Fruit fly (Drosophila melanogaster): ENCODE measurements around the gene CG14609.

The CG14609 gene

DNA sequence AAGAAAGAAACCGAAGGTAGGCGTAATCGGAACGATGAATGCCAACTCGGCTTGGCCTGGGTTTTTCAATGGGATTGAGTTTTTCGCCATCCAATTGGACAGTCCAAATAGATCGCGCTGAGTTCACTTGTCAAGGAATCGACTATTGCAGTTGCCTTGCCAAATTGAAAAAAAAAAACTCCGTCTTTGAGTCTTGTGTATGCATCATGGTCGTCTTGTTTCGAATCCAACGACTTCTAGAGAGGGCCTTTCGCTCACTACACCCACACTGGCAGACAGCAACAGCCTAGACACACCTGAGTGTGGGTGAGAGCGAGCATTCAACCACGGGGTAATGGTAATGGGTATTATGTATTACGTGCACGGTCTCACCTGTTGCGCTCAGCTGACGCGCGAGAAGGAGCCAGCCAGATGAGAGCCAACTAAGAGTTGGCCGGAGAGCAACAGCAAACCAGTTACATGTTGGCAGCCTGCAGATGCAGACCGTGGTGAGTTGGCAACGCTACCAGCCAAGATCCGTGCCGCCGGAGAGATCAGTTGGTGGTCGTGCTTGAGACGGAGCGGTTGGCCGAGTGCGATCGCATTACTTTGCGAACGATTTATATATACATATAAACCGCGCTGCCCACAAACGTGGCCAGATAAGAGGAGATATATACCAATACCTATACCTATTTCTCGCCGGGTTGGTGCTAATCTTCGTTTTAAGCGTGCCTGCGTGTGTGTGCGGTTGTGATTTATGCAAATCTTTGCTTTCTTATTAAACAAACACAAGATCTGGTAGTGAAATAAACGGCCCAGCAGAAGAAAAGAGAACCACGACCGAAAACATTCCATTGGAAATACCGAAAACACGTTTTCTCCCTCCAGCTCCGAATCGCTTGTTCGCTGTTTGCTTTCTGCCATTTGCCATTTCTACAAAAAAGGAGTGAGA lies 38.1 kb upstream of the CG14609 start, which contains the start of gene sas:
Gene sas, plus strand, starts transcription at position 453 of the 934 bp plus-strand sequence.
- TF ChIP-seq CG1024 (GFP tag; IDR thresholded peaks at IDR 0.05) (no peak), CG30403 (GFP tag; optimal IDR thresholded peaks at IDR 0.05) (no peak), CG10267 (tag; optimal IDR thresholded peaks at IDR 0.05) (no peak), fd102C (GFP tag; optimal IDR thresholded peaks at IDR 0.05) (peak; percentile 22), Fer2 (tag; optimal IDR thresholded peaks at IDR 0.05) (no peak), zen (tag; optimal IDR thresholded peaks at IDR 0.05) (peak; percentile 36), nom (GFP tag; optimal IDR thresholded peaks at IDR 0.05) (peak; percentile 45), Hr51 (GFP tag; optimal IDR thresholded peaks at IDR 0.05) (no peak), Elba2 (GFP tag; optimal IDR thresholded peaks at IDR 0.05) (peak; percentile 76), hbn (GFP tag; IDR thresholded peaks at IDR 0.05; ENCODE audit: partially characterized antibody) (no peak; the same call in 1 of the 2 replicates), CG15479 (GFP tag; optimal IDR thresholded peaks at IDR 0.05) (peak; percentile 47), vvl (GFP tag; IDR thresholded peaks at IDR 0.05) (peak; percentile 80), ttk (GFP tag; IDR thresholded peaks at IDR 0.05) (no peak), HLH4C (GFP tag; IDR thresholded peaks at IDR 0.05; ENCODE audit: partially characterized antibody) (0 out of 3 replicates have a peak, but pooled peaks have one; percentile 33), Usf (GFP tag; optimal IDR thresholded peaks at IDR 0.05) (no peak), PHDP (tag; optimal IDR thresholded peaks at IDR 0.05) (no peak), pita (GFP tag; optimal IDR thresholded peaks at IDR 0.05) (no peak), CG3163 (GFP tag; optimal IDR thresholded peaks at IDR 0.05) (no peak), amos (GFP tag; IDR thresholded peaks at IDR 0.05; ENCODE audit: partially characterized antibody) (peak; percentile 28; the same call in 1 of the 2 replicates), CG4360 (GFP tag; IDR thresholded peaks at IDR 0.05) (peak; percentile 9; the same call in 1 of the 2 replicates), Side (GFP tag; optimal IDR thresholded peaks at IDR 0.05) (no peak), CG13424 (tag; optimal IDR thresholded peaks at IDR 0.05) (no peak), CG8359 (GFP tag; optimal IDR thresholded peaks at IDR 0.05; ENCODE audit: borderline replicate concordance) (no peak), CG17802 (tag; optimal IDR thresholded peaks at IDR 0.05) (no peak), CG2875 (GFP tag; optimal IDR thresholded peaks at IDR 0.05) (no peak), CG13123 (GFP tag; optimal IDR thresholded peaks at IDR 0.05) (no peak), CG4617 (GFP tag; optimal IDR thresholded peaks at IDR 0.05; ENCODE audit: borderline replicate concordance) (no peak), CG16813 (GFP tag; IDR thresholded peaks at IDR 0.05; ENCODE audit: partially characterized antibody) (0 out of 3 replicates have a peak, but pooled peaks have one; percentile 7), CTCF (GFP tag; optimal IDR thresholded peaks at IDR 0.05) (no peak), CG9215 (GFP tag; IDR thresholded peaks at IDR 0.05) (no peak), CG17361 (GFP tag; IDR thresholded peaks at IDR 0.05) (no peak), MTF-1 (GFP tag; optimal IDR thresholded peaks at IDR 0.05; ENCODE audit: borderline replicate concordance) (no peak), hth (optimal IDR thresholded peaks at IDR 0.05) (no peak), kah (GFP tag; optimal IDR thresholded peaks at IDR 0.05) (no peak), CG8290 (GFP tag; optimal IDR thresholded peaks at IDR 0.05) (no peak), CG8290 (tag; optimal IDR thresholded peaks at IDR 0.05) (peak in 1 of 2 experiments; percentile 36), ham (GFP tag; IDR thresholded peaks at IDR 0.05) (no peak), CG13296 (GFP tag; optimal IDR thresholded peaks at IDR 0.05) (peak; percentile 10), Hr78 (GFP tag; optimal IDR thresholded peaks at IDR 0.05) (no peak), Trl (optimal IDR thresholded peaks at IDR 0.05) (peak; percentile 63 to 77), Trl (GFP tag; optimal IDR thresholded peaks at IDR 0.05) (peak; percentile 0), CG10654 (GFP tag; optimal IDR thresholded peaks at IDR 0.05) (no peak), CG7928 (GFP tag; optimal IDR thresholded peaks at IDR 0.05) (no peak), CG15514 (GFP tag; optimal IDR thresholded peaks at IDR 0.05) (no peak), danr (GFP tag; IDR thresholded peaks at IDR 0.05) (no peak), CG4730 (GFP tag; IDR thresholded peaks at IDR 0.05) (no peak), seq (GFP tag; IDR thresholded peaks at IDR 0.05) (peak; percentile 33; the same call in 1 of the 2 replicates), CG11696 (GFP tag; IDR thresholded peaks at IDR 0.05) (no peak)

Data from whole organism, embryonic.